Worm (Caenorhabditis elegans) whole organism, mixed stage, embryonic: ENCODE measurements around the gene cebp-1.

ENCODE experiments used
- M03D4.4 ChIP-seq: sonication (generic microtip); optimal IDR thresholded peaks from 2 replicates; lab custom pipeline; 2017; ENCODE audit warnings: mild to moderate bottlenecking, missing genetic modification characterization, missing compliant biosample characterization
- bed-3 ChIP-seq: fragments of 200-800 bp; sonication (Bioruptor generic); optimal IDR thresholded peaks from 3 replicates; lab custom pipeline; 2018; ENCODE audit warnings: mild to moderate bottlenecking, missing genetic modification characterization, moderate library complexity, missing compliant biosample characterization
- blmp-1 ChIP-seq: fragments of 150-350 bp; optimal IDR thresholded peaks from 2 replicates; lab custom pipeline; 2014; ENCODE audit warnings: missing biosample characterization, missing genetic modification characterization
- ceh-43 ChIP-seq: fragments of 200-800 bp; sonication (Bioruptor generic); optimal IDR thresholded peaks from 2 replicates; lab custom pipeline; 2018; ENCODE audit warnings: mild to moderate bottlenecking, missing genetic modification characterization, moderate library complexity, missing compliant biosample characterization
- ceh-83 ChIP-seq: fragments of 200-800 bp; sonication (Bioruptor generic); optimal IDR thresholded peaks from 2 replicates; lab custom pipeline; 2018; ENCODE audit warnings: mild to moderate bottlenecking, missing genetic modification characterization, missing compliant biosample characterization
- ces-1 ChIP-seq: fragments of 150-350 bp; optimal IDR thresholded peaks from 2 replicates; lab custom pipeline; 2014; ENCODE audit warnings: missing biosample characterization, missing genetic modification reagents, missing genetic modification characterization
- drap-1 ChIP-seq: fragments of 200-800 bp; sonication (Bioruptor generic); optimal IDR thresholded peaks from 3 replicates; lab custom pipeline; 2018; ENCODE audit warnings: mild to moderate bottlenecking, missing genetic modification characterization, missing compliant biosample characterization
- elt-1 ChIP-seq: sonication (generic microtip); optimal IDR thresholded peaks from 2 replicates; lab custom pipeline; 2017; ENCODE audit warnings: missing genetic modification characterization, mild to moderate bottlenecking, missing compliant biosample characterization, antibody characterized with exemption, moderate library complexity, borderline replicate concordance; ENCODE audit not compliant: insufficient read depth
- elt-3 ChIP-seq: fragments of 150-350 bp; optimal IDR thresholded peaks from 2 replicates; lab custom pipeline; 2014; ENCODE audit warnings: missing biosample characterization, missing genetic modification characterization
- flh-1 ChIP-seq: fragments of 200-800 bp; sonication (Bioruptor generic); optimal IDR thresholded peaks from 2 replicates; lab custom pipeline; 2018; ENCODE audit warnings: mild to moderate bottlenecking, missing genetic modification characterization, moderate library complexity, missing compliant biosample characterization
- ham-2 ChIP-seq: fragments of 200-800 bp; sonication (Bioruptor generic); optimal IDR thresholded peaks from 2 replicates; lab custom pipeline; 2018; ENCODE audit warnings: mild to moderate bottlenecking, missing genetic modification characterization, missing compliant biosample characterization
- hlh-1 ChIP-seq: fragments of 150-350 bp; optimal IDR thresholded peaks from 2 replicates; lab custom pipeline; 2014; ENCODE audit warnings: missing biosample characterization, missing genetic modification reagents, missing genetic modification characterization
- lin-13 ChIP-seq: fragments of 150-350 bp; optimal IDR thresholded peaks from 2 replicates; lab custom pipeline; 2014; ENCODE audit warnings: missing biosample characterization, missing genetic modification characterization
- lin-32 ChIP-seq: fragments of 200-800 bp; sonication (Bioruptor generic); optimal IDR thresholded peaks from 2 replicates; lab custom pipeline; 2018; ENCODE audit warnings: mild to moderate bottlenecking, missing genetic modification characterization, missing compliant biosample characterization
- lsy-2 ChIP-seq: fragments of 150-350 bp; optimal IDR thresholded peaks from 2 replicates; lab custom pipeline; 2014; ENCODE audit warnings: missing biosample characterization, missing genetic modification characterization
- mab-5 ChIP-seq: fragments of 150-350 bp; optimal IDR thresholded peaks from 2 replicates; lab custom pipeline; 2014; ENCODE audit warnings: missing biosample characterization, missing genetic modification characterization
- mep-1 ChIP-seq: fragments of 150-350 bp; optimal IDR thresholded peaks from 2 replicates; lab custom pipeline; 2017; ENCODE audit warnings: missing biosample characterization, missing genetic modification reagents, missing genetic modification characterization, inconsistent platforms
- mls-2 ChIP-seq: sonication (generic microtip); optimal IDR thresholded peaks from 2 replicates; lab custom pipeline; 2016; ENCODE audit warnings: mild to moderate bottlenecking, missing genetic modification characterization, moderate library complexity, missing compliant biosample characterization
- nhr-12 ChIP-seq: fragments of 150-350 bp; optimal IDR thresholded peaks from 2 replicates; lab custom pipeline; 2014; ENCODE audit warnings: missing biosample characterization, missing genetic modification characterization
- nhr-237 ChIP-seq: fragments of 150-350 bp; optimal IDR thresholded peaks from 2 replicates; lab custom pipeline; 2014; ENCODE audit warnings: missing biosample characterization, missing genetic modification characterization
- nhr-28 ChIP-seq: fragments of 150-350 bp; optimal IDR thresholded peaks from 2 replicates; lab custom pipeline; 2014; ENCODE audit warnings: missing biosample characterization, missing genetic modification characterization
- nhr-76 ChIP-seq: sonication (generic microtip); optimal IDR thresholded peaks from 2 replicates; lab custom pipeline; 2017; ENCODE audit warnings: missing biosample characterization, missing genetic modification characterization
- pha-4 ChIP-seq: fragments of 150-350 bp; optimal IDR thresholded peaks from 2 replicates; lab custom pipeline; 2018; ENCODE audit warnings: missing biosample characterization, missing genetic modification reagents, missing genetic modification characterization
- sem-2 ChIP-seq: fragments of 200-800 bp; sonication (Bioruptor generic); optimal IDR thresholded peaks from 2 replicates; lab custom pipeline; 2018; ENCODE audit warnings: mild to moderate bottlenecking, missing genetic modification characterization, missing compliant biosample characterization
- snpc-4 ChIP-seq: fragments of 150-350 bp; optimal IDR thresholded peaks from 2 replicates; lab custom pipeline; 2014; ENCODE audit warnings: missing biosample characterization, missing genetic modification characterization
- sptf-1 ChIP-seq: sonication (generic microtip); optimal IDR thresholded peaks from 2 replicates; lab custom pipeline; 2017; ENCODE audit warnings: mild to moderate bottlenecking, missing genetic modification characterization, moderate library complexity, missing compliant biosample characterization
- tbx-8 ChIP-seq: fragments of 200-800 bp; sonication (Bioruptor generic); optimal IDR thresholded peaks from 2 replicates; lab custom pipeline; 2018; ENCODE audit warnings: mild to moderate bottlenecking, missing genetic modification characterization, moderate library complexity, missing compliant biosample characterization
- unc-120 ChIP-seq: sonication (generic microtip); optimal IDR thresholded peaks from 2 replicates; lab custom pipeline; 2017; ENCODE audit warnings: missing genetic modification characterization, missing compliant biosample characterization; ENCODE audit not compliant: poor library complexity, severe bottlenecking
- unc-39 ChIP-seq: fragments of 150-350 bp; optimal IDR thresholded peaks from 2 replicates; lab custom pipeline; 2014; ENCODE audit warnings: missing biosample characterization, missing genetic modification characterization
- unc-62 ChIP-seq: fragments of 150-350 bp; optimal IDR thresholded peaks from 2 replicates; lab custom pipeline; 2014; ENCODE audit warnings: missing biosample characterization, missing genetic modification reagents, missing genetic modification characterization
- zip-8 ChIP-seq: fragments of 150-350 bp; optimal IDR thresholded peaks from 2 replicates; lab custom pipeline; 2014; ENCODE audit warnings: missing biosample characterization, missing genetic modification characterization
- ztf-11 ChIP-seq: fragments of 150-350 bp; optimal IDR thresholded peaks from 2 replicates; lab custom pipeline; 2014; ENCODE audit warnings: missing biosample characterization, missing genetic modification characterization

The cebp-1 gene

DNA sequence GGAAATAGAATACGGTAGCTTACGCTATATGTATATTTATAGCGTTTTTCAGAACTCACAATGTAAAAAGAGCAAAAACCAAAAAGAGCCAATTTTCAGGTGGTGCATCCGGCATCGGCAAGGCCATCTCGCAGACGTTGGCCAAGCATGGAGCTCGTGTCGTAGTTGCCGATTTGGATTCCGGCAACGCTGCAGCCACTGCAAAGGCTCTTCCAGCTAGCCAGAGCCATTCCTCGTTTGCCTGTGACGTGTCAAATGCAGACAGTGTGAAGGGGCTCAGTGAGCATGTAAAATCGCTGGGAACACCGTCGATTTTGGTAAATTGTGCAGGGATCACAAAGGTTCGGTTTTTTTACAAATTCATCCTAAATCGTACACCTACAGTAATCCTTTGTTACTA is 33.4 kb upstream of the cebp-1 start:
- no peak for TF ChIP-seq zip-8 (tag; lab: Kevin White, UChicago)
- TF ChIP-seq snpc-4 (tag; lab: Kevin White, UChicago), result no peak
- TF ChIP-seq mls-2 (tag; lab: Kevin White, UChicago), result no peak
- no peak for TF ChIP-seq nhr-12 (tag; lab: Kevin White, UChicago)
- TF ChIP-seq lsy-2 (tag; lab: Kevin White, UChicago), result no peak
- no peak for TF ChIP-seq flh-1 (GFP tag; lab: Kevin White, UChicago)
- no peak for TF ChIP-seq bed-3 (GFP tag; lab: Kevin White, UChicago)
- TF ChIP-seq unc-39, result no peak
- TF ChIP-seq ceh-43 (GFP tag; lab: Kevin White, UChicago), result no peak
- no peak for TF ChIP-seq hlh-1
- TF ChIP-seq ces-1 (GFP tag; lab: Kevin White, UChicago), result no peak
- TF ChIP-seq sptf-1 (tag; lab: Kevin White, UChicago), result no peak
- no peak for TF ChIP-seq drap-1 (GFP tag; lab: Kevin White, UChicago)
- no peak for TF ChIP-seq tbx-8 (GFP tag; lab: Kevin White, UChicago)
- no peak for TF ChIP-seq ham-2
- TF ChIP-seq nhr-28 (tag; lab: Kevin White, UChicago), result no peak
- no peak for TF ChIP-seq nhr-237
- TF ChIP-seq ceh-83 (GFP tag; lab: Kevin White, UChicago), result no peak

ce11 chrX:1486135-1486648 is 32.5 kb upstream of the cebp-1 start, which contains the start of the genes D1005.10 and dhs-25:
Gene D1005.10, minus strand, starts transcription at chrX:1486185.
Gene dhs-25, plus strand, starts transcription at chrX:1486532.
- peak; percentile 64 for TF ChIP-seq hlh-1
- TF ChIP-seq unc-62, result peak; percentile 56
- TF ChIP-seq pha-4, result peak; percentile 63
- peak; percentile 27 for TF ChIP-seq mep-1 (tag; lab: Kevin White, UChicago)
- peak; percentile 55 for TF ChIP-seq zip-8 (tag; lab: Kevin White, UChicago)
- TF ChIP-seq lsy-2 (tag; lab: Kevin White, UChicago), result peak; percentile 21
- no peak for TF ChIP-seq bed-3 (GFP tag; lab: Kevin White, UChicago)
- peak; percentile 19 for TF ChIP-seq nhr-237
- no peak for TF ChIP-seq mls-2 (tag; lab: Kevin White, UChicago)

DNA sequence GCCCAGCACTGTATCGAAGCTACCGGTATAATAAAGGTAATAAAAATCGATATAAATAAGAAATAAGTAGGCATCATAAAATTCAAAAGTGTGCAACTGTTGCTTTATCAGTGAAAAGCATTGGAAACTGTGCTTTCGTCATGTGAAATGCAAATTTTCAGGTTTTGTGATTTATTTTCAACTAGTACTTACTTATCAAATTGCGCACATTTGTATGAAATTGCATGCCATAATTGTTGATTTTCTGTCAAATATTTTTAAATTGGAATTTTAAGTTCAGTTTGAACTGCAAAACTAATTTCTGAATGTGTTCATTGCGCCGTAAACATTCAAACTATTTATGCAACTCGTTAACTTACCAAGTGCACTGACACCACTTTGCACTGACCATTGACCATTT is 32.0 kb upstream of the cebp-1 start, which contains the start of gene D1005.4:
Gene D1005.4 (minus strand): TSS at position 101 of the 400 bp plus-strand sequence.
- TF ChIP-seq bed-3 (GFP tag; lab: Kevin White, UChicago), result no peak
- TF ChIP-seq nhr-76, result no peak
- TF ChIP-seq M03D4.4 (tag; lab: Kevin White, UChicago), result no peak
- TF ChIP-seq blmp-1 (tag; lab: Kevin White, UChicago), result no peak
- no peak for TF ChIP-seq mep-1 (tag; lab: Kevin White, UChicago)

DNA sequence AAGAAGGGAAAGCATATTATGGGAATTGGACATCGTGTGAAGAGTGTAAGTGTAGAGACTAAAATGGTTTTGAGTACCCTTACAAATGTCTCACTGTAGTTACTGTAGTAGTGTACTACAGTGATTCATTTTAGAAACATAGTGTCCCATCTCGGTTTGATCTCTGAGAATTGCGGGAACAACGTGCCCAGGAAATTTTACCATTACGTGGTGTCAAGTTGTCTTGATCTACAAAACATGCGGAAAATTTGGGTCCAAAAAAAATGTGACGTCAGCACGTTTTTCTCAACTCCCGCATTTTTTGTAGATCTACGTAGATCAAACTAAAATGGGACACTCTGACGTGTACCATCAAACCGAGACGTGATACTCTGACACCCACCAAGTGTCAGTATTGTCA is 29.6 kb upstream of the cebp-1 start:
- TF ChIP-seq unc-120 (tag; lab: Kevin White, UChicago) (no peak), nhr-28 (tag; lab: Kevin White, UChicago) (no peak), mab-5 (tag; lab: Kevin White, UChicago) (no peak), mep-1 (tag; lab: Kevin White, UChicago) (no peak), pha-4 (no peak), ces-1 (GFP tag; lab: Kevin White, UChicago) (no peak)

- TF ChIP-seq lsy-2 (tag; lab: Kevin White, UChicago) (no peak), hlh-1 (no peak), elt-3 (tag; lab: Kevin White, UChicago) (no peak), ztf-11 (tag; lab: Kevin White, UChicago) (no peak), tbx-8 (GFP tag; lab: Kevin White, UChicago) (no peak), sem-2 (GFP tag; lab: Kevin White, UChicago) (no peak), lin-13 (tag; lab: Kevin White, UChicago) (no peak), unc-39 (no peak), ces-1 (GFP tag; lab: Kevin White, UChicago) (no peak)
These were observed 26.9 kb upstream of the cebp-1 start for ce11 chrX:1480564-1480963.

DNA sequence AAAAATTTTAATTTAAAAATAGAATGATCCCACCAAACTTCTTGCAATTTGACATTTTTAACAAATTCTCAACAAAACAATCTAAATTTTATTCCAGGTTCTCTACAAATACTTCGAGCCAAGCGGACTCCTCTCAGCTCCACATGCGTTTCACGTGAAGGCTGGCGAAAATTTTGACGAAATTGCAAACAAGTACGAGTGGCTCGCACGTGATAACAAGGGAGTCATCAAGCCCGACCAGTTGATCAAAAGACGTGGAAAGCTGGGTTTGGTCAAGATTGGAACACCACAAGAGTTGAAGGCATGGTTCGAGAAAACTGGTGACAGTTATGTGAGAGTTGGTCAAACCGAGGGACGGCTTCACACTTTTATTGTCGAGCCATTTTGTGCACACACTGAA is 26.0 kb upstream of the cebp-1 start:
- no peak for TF ChIP-seq elt-1 (tag; lab: Kevin White, UChicago)
- TF ChIP-seq tbx-8 (GFP tag; lab: Kevin White, UChicago), result no peak
- TF ChIP-seq nhr-76, result no peak
- no peak for TF ChIP-seq mep-1 (tag; lab: Kevin White, UChicago)
- no peak for TF ChIP-seq lin-32 (GFP tag; lab: Kevin White, UChicago)
- no peak for TF ChIP-seq nhr-237
- no peak for TF ChIP-seq unc-62
- TF ChIP-seq sem-2 (GFP tag; lab: Kevin White, UChicago), result no peak
- no peak for TF ChIP-seq nhr-12 (tag; lab: Kevin White, UChicago)
- TF ChIP-seq unc-120 (tag; lab: Kevin White, UChicago), result no peak
- TF ChIP-seq ceh-83 (GFP tag; lab: Kevin White, UChicago), result no peak
- TF ChIP-seq nhr-28 (tag; lab: Kevin White, UChicago), result no peak
- no peak for TF ChIP-seq lsy-2 (tag; lab: Kevin White, UChicago)
- no peak for TF ChIP-seq unc-39
- TF ChIP-seq, all 35 proteins: peak for 0
